Fruit fly (Drosophila melanogaster) whole organism, prepupa: ENCODE data around the gene Ipk2.

ENCODE experiments used
- Blimp-1 ChIP-seq: fragments of 200-800 bp; sonication (Bioruptor generic); optimal IDR thresholded peaks from 3 replicates; lab custom pipeline; 2017; ENCODE audit warnings: missing biosample characterization, missing genetic modification characterization, mild to moderate bottlenecking, moderate library complexity, missing genetic modification reagents
- CG10631 ChIP-seq: fragments of 200-800 bp; sonication (Bioruptor generic); optimal IDR thresholded peaks from 2 replicates; lab custom pipeline; 2016; ENCODE audit warnings: missing biosample characterization, missing genetic modification characterization
- CG10669 ChIP-seq: fragments of 200-800 bp; sonication (Bioruptor generic); optimal IDR thresholded peaks from 3 replicates; lab custom pipeline; 2018; ENCODE audit warnings: missing biosample characterization, mild to moderate bottlenecking, missing genetic modification characterization, moderate library complexity
- CG11294 ChIP-seq: fragments of 200-800 bp; sonication (Bioruptor generic); IDR thresholded peaks from 2 replicates; pipeline ENCODE4 v1.3.6; 2022; ENCODE audit warnings: missing biosample characterization, missing genetic modification characterization
- CG11762 ChIP-seq: fragments of 200-800 bp; sonication (Bioruptor generic); optimal IDR thresholded peaks from 3 replicates; lab custom pipeline; 2016; ENCODE audit warnings: missing biosample characterization, missing genetic modification characterization; ENCODE audit not compliant: insufficient read depth
- CG11902 ChIP-seq: fragments of 200-800 bp; sonication (Bioruptor generic); optimal IDR thresholded peaks from 3 replicates; lab custom pipeline; 2016; ENCODE audit warnings: missing biosample characterization, missing genetic modification characterization
- CG15336 ChIP-seq: fragments of 200-800 bp; sonication (Bioruptor generic); IDR thresholded peaks from 2 replicates; pipeline ENCODE4 v1.3.6; 2022; ENCODE audit warnings: missing biosample characterization, missing genetic modification characterization
- CG1621 ChIP-seq: fragments of 200-800 bp; sonication (Bioruptor generic); optimal IDR thresholded peaks from 3 replicates; lab custom pipeline; 2018; ENCODE audit warnings: missing biosample characterization, mild to moderate bottlenecking, missing genetic modification characterization
- CG16779 ChIP-seq: fragments of 200-800 bp; sonication (Bioruptor generic); optimal IDR thresholded peaks from 3 replicates; lab custom pipeline; 2017; ENCODE audit warnings: missing biosample characterization, mild to moderate bottlenecking, missing genetic modification characterization
- CG31627 ChIP-seq: fragments of 200-800 bp; sonication (Bioruptor generic); optimal IDR thresholded peaks from 3 replicates; lab custom pipeline; 2016; ENCODE audit warnings: missing biosample characterization, missing genetic modification characterization
- CG32006 ChIP-seq: fragments of 200-800 bp; sonication (Bioruptor generic); optimal IDR thresholded peaks from 3 replicates; lab custom pipeline; 2017; ENCODE audit warnings: missing biosample characterization, mild to moderate bottlenecking, missing genetic modification characterization
- CG34406 ChIP-seq: fragments of 200-800 bp; sonication (Bioruptor generic); optimal IDR thresholded peaks from 3 replicates; lab custom pipeline; 2016; ENCODE audit warnings: missing biosample characterization, missing genetic modification characterization
- CG3919 ChIP-seq: fragments of 200-800 bp; sonication (Bioruptor generic); optimal IDR thresholded peaks from 3 replicates; lab custom pipeline; 2016; ENCODE audit warnings: missing biosample characterization, missing genetic modification characterization
- CG6163 ChIP-seq: fragments of 200-800 bp; sonication (Bioruptor generic); IDR thresholded peaks from 3 replicates; pipeline ENCODE4 v1.3.6; 2022; ENCODE audit warnings: missing biosample characterization, missing genetic modification characterization
- CG6792 ChIP-seq: fragments of 200-800 bp; sonication (Bioruptor generic); optimal IDR thresholded peaks from 3 replicates; lab custom pipeline; 2016; ENCODE audit warnings: missing biosample characterization, missing genetic modification characterization
- CG6808 ChIP-seq: fragments of 200-800 bp; sonication (Bioruptor generic); optimal IDR thresholded peaks from 3 replicates; lab custom pipeline; 2017; ENCODE audit warnings: missing biosample characterization, missing genetic modification characterization, mild to moderate bottlenecking, moderate library complexity, missing genetic modification reagents
- CG8119 ChIP-seq: fragments of 200-800 bp; sonication (Bioruptor generic); IDR thresholded peaks from 3 replicates; pipeline ENCODE4 v1.3.6; 2022; ENCODE audit warnings: missing biosample characterization, missing genetic modification characterization
- CG8319 ChIP-seq: fragments of 200-800 bp; sonication (Bioruptor generic); optimal IDR thresholded peaks from 3 replicates; lab custom pipeline; 2016; ENCODE audit warnings: missing biosample characterization, missing genetic modification characterization
- CG8632 ChIP-seq: fragments of 200-800 bp; sonication (Bioruptor generic); optimal IDR thresholded peaks from 3 replicates; lab custom pipeline; 2016; ENCODE audit warnings: missing biosample characterization, missing genetic modification characterization
- CG9139 ChIP-seq: fragments of 200-800 bp; sonication (Bioruptor generic); optimal IDR thresholded peaks from 3 replicates; lab custom pipeline; 2017; ENCODE audit warnings: missing biosample characterization, mild to moderate bottlenecking, missing genetic modification characterization
- Eip75B ChIP-seq: fragments of 200-800 bp; sonication (Bioruptor generic); optimal IDR thresholded peaks from 3 replicates; lab custom pipeline; 2016; ENCODE audit warnings: missing biosample characterization, missing genetic modification characterization
- Eip78C ChIP-seq: fragments of 200-800 bp; sonication (Bioruptor generic); peaks from one replicate; lab custom pipeline; 2016; ENCODE audit warnings: missing biosample characterization, missing genetic modification characterization
- Eip93F ChIP-seq: fragments of 200-800 bp; sonication (Bioruptor generic); optimal IDR thresholded peaks from 2 replicates; lab custom pipeline; 2016; ENCODE audit warnings: missing biosample characterization, mild to moderate bottlenecking, missing genetic modification characterization
- Ets21C ChIP-seq: fragments of 200-800 bp; sonication (Bioruptor generic); optimal IDR thresholded peaks from 3 replicates; lab custom pipeline; 2016; ENCODE audit warnings: missing biosample characterization, missing genetic modification characterization
- Ets96B ChIP-seq: fragments of 200-800 bp; optimal IDR thresholded peaks from 2 replicates; lab custom pipeline; 2019; ENCODE audit warnings: missing biosample characterization, mild to moderate bottlenecking, missing genetic modification characterization, moderate library complexity
- Gug ChIP-seq: fragments of 200-800 bp; sonication (Bioruptor generic); IDR thresholded peaks from 2 replicates; pipeline ENCODE4 v1.3.6; 2022; ENCODE audit warnings: missing biosample characterization, missing genetic modification characterization
- Hr38 ChIP-seq: sonication (Bioruptor generic); optimal IDR thresholded peaks from 2 replicates; lab custom pipeline; 2016; ENCODE audit warnings: missing biosample characterization, missing genetic modification characterization
- Hr39 ChIP-seq: fragments of 200-800 bp; sonication (Bioruptor generic); optimal IDR thresholded peaks from 2 replicates; lab custom pipeline; 2016; ENCODE audit warnings: missing biosample characterization, missing genetic modification characterization
- Hr4 ChIP-seq: fragments of 200-800 bp; sonication (Bioruptor generic); optimal IDR thresholded peaks from 3 replicates; lab custom pipeline; 2016; ENCODE audit warnings: missing biosample characterization, missing genetic modification characterization
- Lpt ChIP-seq: fragments of 200-800 bp; sonication (Bioruptor generic); optimal IDR thresholded peaks from 3 replicates; lab custom pipeline; 2016; ENCODE audit warnings: missing biosample characterization, missing genetic modification characterization
- Met ChIP-seq: fragments of 200-800 bp; sonication (Bioruptor generic); optimal IDR thresholded peaks from 3 replicates; lab custom pipeline; 2016; ENCODE audit warnings: missing biosample characterization, missing genetic modification characterization
- OdsH ChIP-seq: fragments of 200-800 bp; sonication (Bioruptor generic); optimal IDR thresholded peaks from 3 replicates; lab custom pipeline; 2016; ENCODE audit warnings: missing biosample characterization, missing genetic modification characterization
- Smox ChIP-seq: fragments of 200-800 bp; sonication (Bioruptor generic); optimal IDR thresholded peaks from 3 replicates; lab custom pipeline; 2016; ENCODE audit warnings: missing biosample characterization, missing genetic modification characterization
- Sox102F ChIP-seq: fragments of 200-800 bp; sonication (Bioruptor generic); optimal IDR thresholded peaks from 2 replicates; lab custom pipeline; 2016; ENCODE audit warnings: missing biosample characterization, mild to moderate bottlenecking, missing genetic modification characterization
- Sox14 ChIP-seq: fragments of 200-800 bp; sonication (Bioruptor generic); optimal IDR thresholded peaks from 3 replicates; lab custom pipeline; 2016; ENCODE audit warnings: missing biosample characterization, missing genetic modification characterization
- Sox15 ChIP-seq: fragments of 200-800 bp; sonication (Bioruptor generic); optimal IDR thresholded peaks from 3 replicates; lab custom pipeline; 2016; ENCODE audit warnings: missing biosample characterization, missing genetic modification characterization
- achi ChIP-seq: fragments of 200-800 bp; sonication (Bioruptor generic); optimal IDR thresholded peaks from 3 replicates; lab custom pipeline; 2016; ENCODE audit warnings: missing biosample characterization, missing genetic modification characterization
- acj6 ChIP-seq: fragments of 200-800 bp; sonication (Bioruptor generic); optimal IDR thresholded peaks from 3 replicates; lab custom pipeline; 2016; ENCODE audit warnings: missing biosample characterization, missing genetic modification characterization
- cyc ChIP-seq: fragments of 200-800 bp; sonication (Bioruptor generic); optimal IDR thresholded peaks from 3 replicates; lab custom pipeline; 2016; ENCODE audit warnings: missing biosample characterization, missing genetic modification characterization
- dac ChIP-seq: fragments of 200-800 bp; sonication (Bioruptor generic); optimal IDR thresholded peaks from 2 replicates; lab custom pipeline; 2017; ENCODE audit warnings: missing biosample characterization, mild to moderate bottlenecking, missing genetic modification characterization
- dsx ChIP-seq: fragments of 200-800 bp; optimal IDR thresholded peaks from 3 replicates; lab custom pipeline; 2019; ENCODE audit warnings: missing biosample characterization, mild to moderate bottlenecking, missing genetic modification characterization, moderate library complexity; ENCODE audit not compliant: poor library complexity, severe bottlenecking
- fd59A ChIP-seq: fragments of 200-800 bp; sonication (Bioruptor generic); optimal IDR thresholded peaks from 2 replicates; lab custom pipeline; 2017; ENCODE audit warnings: missing biosample characterization, mild to moderate bottlenecking, missing genetic modification characterization, missing genetic modification reagents
- fd85E ChIP-seq: fragments of 200-800 bp; sonication (Bioruptor generic); optimal IDR thresholded peaks from 3 replicates; lab custom pipeline; 2016; ENCODE audit warnings: missing biosample characterization, missing genetic modification characterization
- lz ChIP-seq: fragments of 200-800 bp; sonication (Bioruptor generic); optimal IDR thresholded peaks from 3 replicates; lab custom pipeline; 2016; ENCODE audit warnings: missing biosample characterization, missing genetic modification characterization
- pdm3 ChIP-seq: fragments of 200-800 bp; sonication (Bioruptor generic); optimal IDR thresholded peaks from 3 replicates; lab custom pipeline; 2016; ENCODE audit warnings: missing biosample characterization, missing genetic modification characterization
- spab ChIP-seq: fragments of 200-800 bp; sonication (Bioruptor generic); optimal IDR thresholded peaks from 2 replicates; lab custom pipeline; 2017; ENCODE audit warnings: missing biosample characterization, mild to moderate bottlenecking, missing genetic modification characterization, missing genetic modification reagents
- ss ChIP-seq, 2 experiments: fragments of 200-800 bp; sonication (Bioruptor generic); optimal IDR thresholded peaks; 2 replicates in 1 of 2; 3 replicates in 1 of 2; lab custom pipeline; 2017 to 2018; ENCODE audit warnings: mild to moderate bottlenecking in 2 of 2, missing biosample characterization in 2 of 2, missing genetic modification characterization in 2 of 2, moderate library complexity in 1 of 2
- svp ChIP-seq: fragments of 200-800 bp; sonication (Bioruptor generic); peaks from one replicate; lab custom pipeline; 2016; ENCODE audit warnings: missing biosample characterization, missing genetic modification characterization
- topi ChIP-seq: fragments of 200-800 bp; sonication (Bioruptor generic); optimal IDR thresholded peaks from 3 replicates; lab custom pipeline; 2016; ENCODE audit warnings: missing biosample characterization, missing genetic modification characterization
- vri ChIP-seq: fragments of 200-800 bp; sonication (Bioruptor generic); optimal IDR thresholded peaks from 3 replicates; lab custom pipeline; 2016; ENCODE audit warnings: missing biosample characterization, mild to moderate bottlenecking, missing genetic modification characterization

Ipk2 gene

dm6 chr2L:606165-606564, 32.1 kb upstream of the Ipk2 start (continued):
- TF ChIP-seq Hr4 (GFP tag; lab: Kevin White, UChicago) (peak; percentile 91), dac (peak; percentile 79), Lpt (GFP tag; lab: Kevin White, UChicago) (peak; percentile 64), Sox14 (peak; percentile 84), Eip75B (GFP tag; lab: Kevin White, UChicago) (peak; percentile 57), CG6808 (peak; percentile 66), pdm3 (GFP tag; lab: Kevin White, UChicago) (peak; percentile 84), Hr39 (GFP tag; lab: Kevin White, UChicago) (peak; percentile 75), CG8319 (GFP tag; lab: Kevin White, UChicago) (peak; percentile 52), vri (GFP tag; lab: Kevin White, UChicago) (peak; percentile 72), Eip78C (peak; percentile 87), acj6 (peak; percentile 59), cyc (GFP tag; lab: Kevin White, UChicago) (peak; percentile 60), svp (GFP tag; lab: Kevin White, UChicago) (peak; percentile 86), Blimp-1 (GFP tag; lab: Kevin White, UChicago) (peak; percentile 44)

- no peak for TF ChIP-seq lz (GFP tag; lab: Kevin White, UChicago)
- no peak for TF ChIP-seq dsx (GFP tag; lab: Kevin White, UChicago)
- no peak for TF ChIP-seq CG9139 (GFP tag; lab: Kevin White, UChicago)
- TF ChIP-seq CG15336 (GFP tag; lab: Robert Waterston, UW): peak; percentile 75
- peak; percentile 74 for TF ChIP-seq Gug (GFP tag; lab: Robert Waterston, UW)
- TF ChIP-seq Sox102F: no peak
- TF ChIP-seq fd59A: no peak
- peak; percentile 23 for TF ChIP-seq Sox14
- TF ChIP-seq CG11902 (GFP tag; lab: Kevin White, UChicago): no peak
- peak; percentile 16 for TF ChIP-seq CG11762 (GFP tag; lab: Kevin White, UChicago)
- TF ChIP-seq Blimp-1 (GFP tag; lab: Kevin White, UChicago): no peak
- TF ChIP-seq Eip75B (GFP tag; lab: Kevin White, UChicago): no peak
- TF ChIP-seq CG10669: peak; percentile 47
- no peak for TF ChIP-seq Eip93F (GFP tag; lab: Kevin White, UChicago)
- TF ChIP-seq ss (GFP tag; optimal IDR thresholded peaks at IDR 0.05; lab: Kevin White, UChicago): no peak
- TF ChIP-seq Sox15 (GFP tag; lab: Kevin White, UChicago): no peak
- TF ChIP-seq CG3919 (GFP tag; lab: Kevin White, UChicago): peak; percentile 32
- peak; percentile 66 for TF ChIP-seq svp (GFP tag; lab: Kevin White, UChicago)
- TF ChIP-seq CG11294 (GFP tag; lab: Robert Waterston, UW): peak; percentile 73
- TF ChIP-seq fd85E: no peak
- peak; percentile 11 for TF ChIP-seq Met
- TF ChIP-seq acj6: no peak
- TF ChIP-seq topi: no peak
- TF ChIP-seq Ets21C (GFP tag; lab: Kevin White, UChicago): no peak
- peak; percentile 74 for TF ChIP-seq CG6163 (GFP tag; lab: Robert Waterston, UW)
- no peak for TF ChIP-seq CG6792 (GFP tag; lab: Kevin White, UChicago)
- no peak for TF ChIP-seq vri (GFP tag; lab: Kevin White, UChicago)
- no peak for TF ChIP-seq spab (GFP tag; lab: Kevin White, UChicago)
- TF ChIP-seq CG34406 (GFP tag; lab: Kevin White, UChicago): no peak
- TF ChIP-seq achi (GFP tag; lab: Kevin White, UChicago): peak; percentile 38
- no peak for TF ChIP-seq CG16779
- TF ChIP-seq CG32006 (GFP tag; lab: Kevin White, UChicago): peak; percentile 81
- TF ChIP-seq CG6808: no peak
- TF ChIP-seq OdsH (GFP tag; lab: Kevin White, UChicago): peak; percentile 49
- no peak for TF ChIP-seq CG31627 (GFP tag; lab: Kevin White, UChicago)
- peak; percentile 75 for TF ChIP-seq Eip78C
- TF ChIP-seq CG10631 (GFP tag; lab: Kevin White, UChicago): peak; percentile 29
- TF ChIP-seq CG1621 (tag; lab: Kevin White, UChicago): no peak
- TF ChIP-seq CG8119: peak; percentile 79
- no peak for TF ChIP-seq Ets96B (tag; lab: Kevin White, UChicago)
- TF ChIP-seq Smox (GFP tag; lab: Kevin White, UChicago): no peak
- TF ChIP-seq Hr38: no peak
- peak; percentile 23 for TF ChIP-seq Hr39 (GFP tag; lab: Kevin White, UChicago)
- TF ChIP-seq pdm3 (GFP tag; lab: Kevin White, UChicago): peak; percentile 37
- no peak for TF ChIP-seq CG8632 (GFP tag; lab: Kevin White, UChicago)
These were observed 30.0 kb upstream of the Ipk2 start for dm6 chr2L:604060-604459.
